Fruit fly (Drosophila melanogaster) Kc167 (cell line): ENCODE measurements around the gene CG11151.

Experiments
- Myc ChIP-seq: fragments of >200 bp; optimal IDR thresholded peaks from 2 replicates; lab custom pipeline; 2017; ENCODE audit warnings: missing external identifiers
- Sin3A ChIP-seq: fragments of >200 bp; optimal IDR thresholded peaks from 2 replicates; lab custom pipeline; 2018; ENCODE audit warnings: missing external identifiers
- h ChIP-seq: fragments of >200 bp; optimal IDR thresholded peaks from 3 replicates; lab custom pipeline; 2018; ENCODE audit warnings: missing external identifiers
- insv ChIP-seq: fragments of >200 bp; optimal IDR thresholded peaks from 3 replicates; lab custom pipeline; 2018; ENCODE audit warnings: missing external identifiers
- psq ChIP-seq: fragments of >200 bp; optimal IDR thresholded peaks from 2 replicates; lab custom pipeline; 2017; ENCODE audit warnings: missing external identifiers

- TF ChIP-seq Sin3A (lab: Kevin White, UChicago): no peak
- TF ChIP-seq Myc (lab: Kevin White, UChicago): no peak
- no peak for TF ChIP-seq h
- no peak for TF ChIP-seq insv (lab: Kevin White, UChicago)
- TF ChIP-seq psq (lab: Kevin White, UChicago): no peak
Measured at dm6 chrX:13744599-13745052, 5.1 kb downstream of the CG11151 start, which contains the start of gene Grip91.
